Worm (Caenorhabditis elegans) whole organism, L2 larva: ENCODE data around the gene clec-229.

Source experiments
- F13H6.1 ChIP-seq: sonication (generic microtip); optimal IDR thresholded peaks from 2 replicates; lab custom pipeline; 2016; ENCODE audit warnings: missing genetic modification characterization, missing compliant biosample characterization
- R02D3.7 ChIP-seq: fragments of 150-350 bp; optimal IDR thresholded peaks from 2 replicates; lab custom pipeline; 2014; ENCODE audit warnings: missing biosample characterization, missing genetic modification characterization
- Y55F3AM.14 ChIP-seq: fragments of 200-800 bp; sonication (Bioruptor generic); optimal IDR thresholded peaks from 2 replicates; lab custom pipeline; 2018; ENCODE audit warnings: mild to moderate bottlenecking, missing genetic modification characterization, missing compliant biosample characterization
- ZK546.5 ChIP-seq: sonication (generic microtip); optimal IDR thresholded peaks from 2 replicates; lab custom pipeline; 2017; ENCODE audit warnings: missing biosample characterization, missing genetic modification characterization
- alr-1 ChIP-seq: fragments of 150-350 bp; optimal IDR thresholded peaks from 2 replicates; lab custom pipeline; 2014; ENCODE audit warnings: missing biosample characterization, missing genetic modification characterization
- aly-2 ChIP-seq: fragments of 150-350 bp; optimal IDR thresholded peaks from 2 replicates; lab custom pipeline; 2014; ENCODE audit warnings: missing biosample characterization, missing genetic modification characterization
- blmp-1 ChIP-seq: sonication (generic microtip); optimal IDR thresholded peaks from 2 replicates; lab custom pipeline; 2017; ENCODE audit warnings: missing genetic modification characterization, mild to moderate bottlenecking, missing compliant biosample characterization, antibody characterized with exemption, moderate library complexity; ENCODE audit not compliant: insufficient read depth
- ceh-82 ChIP-seq: fragments of 150-350 bp; optimal IDR thresholded peaks from 2 replicates; lab custom pipeline; 2014; ENCODE audit warnings: missing biosample characterization, missing genetic modification characterization
- egl-27 ChIP-seq: sonication (generic microtip); optimal IDR thresholded peaks from 3 replicates; lab custom pipeline; 2017; ENCODE audit warnings: missing biosample characterization, missing genetic modification reagents, missing genetic modification characterization
- elt-1 ChIP-seq: fragments of 150-350 bp; optimal IDR thresholded peaks from 2 replicates; lab custom pipeline; 2014; ENCODE audit warnings: missing biosample characterization, missing genetic modification characterization
- elt-3 ChIP-seq: sonication (generic microtip); optimal IDR thresholded peaks from 2 replicates; lab custom pipeline; 2017; ENCODE audit warnings: missing biosample characterization, missing genetic modification characterization
- fos-1 ChIP-seq: fragments of 150-350 bp; optimal IDR thresholded peaks from 2 replicates; lab custom pipeline; 2014; ENCODE audit warnings: missing biosample characterization, missing genetic modification characterization
- gmeb-1 ChIP-seq: fragments of 150-350 bp; optimal IDR thresholded peaks from 2 replicates; lab custom pipeline; 2014; ENCODE audit warnings: missing biosample characterization, missing genetic modification characterization
- lin-11 ChIP-seq: fragments of 150-350 bp; sonication (generic microtip); optimal IDR thresholded peaks from 2 replicates; lab custom pipeline; 2014; ENCODE audit warnings: missing biosample characterization, missing genetic modification characterization, inconsistent platforms, mixed read lengths
- lin-13 ChIP-seq: fragments of 150-350 bp; optimal IDR thresholded peaks from 2 replicates; lab custom pipeline; 2014; ENCODE audit warnings: missing biosample characterization, missing genetic modification reagents, missing genetic modification characterization
- lsy-2 ChIP-seq, 2 experiments: fragments of 150-350 bp in 1 of 2; sonication (generic microtip) in 1 of 2; optimal IDR thresholded peaks; 2 replicates each; lab custom pipeline; 2014 to 2017; ENCODE audit warnings: missing biosample characterization in 2 of 2, missing genetic modification characterization in 2 of 2
- mab-5 ChIP-seq: fragments of 150-350 bp; optimal IDR thresholded peaks from 2 replicates; lab custom pipeline; 2014; ENCODE audit warnings: missing biosample characterization, missing genetic modification characterization
- mbf-1 ChIP-seq: sonication (generic microtip); optimal IDR thresholded peaks from 2 replicates; lab custom pipeline; 2017; ENCODE audit warnings: missing biosample characterization, missing genetic modification characterization
- nhr-10 ChIP-seq: sonication (generic microtip); optimal IDR thresholded peaks from 2 replicates; lab custom pipeline; 2017; ENCODE audit warnings: missing biosample characterization, missing genetic modification characterization
- nhr-11 ChIP-seq: fragments of 150-350 bp; optimal IDR thresholded peaks from 2 replicates; lab custom pipeline; 2014; ENCODE audit warnings: missing biosample characterization, missing genetic modification characterization
- nhr-129 ChIP-seq: fragments of 150-350 bp; optimal IDR thresholded peaks from 2 replicates; lab custom pipeline; 2014; ENCODE audit warnings: missing biosample characterization, missing genetic modification characterization
- nhr-21 ChIP-seq: fragments of 150-350 bp; optimal IDR thresholded peaks from 2 replicates; lab custom pipeline; 2014; ENCODE audit warnings: missing biosample characterization, missing genetic modification characterization
- nhr-23 ChIP-seq: fragments of 150-350 bp; optimal IDR thresholded peaks from 2 replicates; lab custom pipeline; 2014; ENCODE audit warnings: missing biosample characterization, missing genetic modification reagents, missing genetic modification characterization
- nhr-237 ChIP-seq: fragments of 150-350 bp; optimal IDR thresholded peaks from 2 replicates; lab custom pipeline; 2014; ENCODE audit warnings: missing biosample characterization, missing genetic modification characterization
- nhr-25 ChIP-seq: fragments of 150-350 bp; sonication (generic microtip); optimal IDR thresholded peaks from 3 replicates; lab custom pipeline; 2014; ENCODE audit warnings: missing biosample characterization, missing genetic modification characterization
- nhr-6 ChIP-seq: fragments of 150-350 bp; optimal IDR thresholded peaks from 2 replicates; lab custom pipeline; 2014; ENCODE audit warnings: missing biosample characterization, missing genetic modification characterization
- nhr-77 ChIP-seq: fragments of 150-350 bp; optimal IDR thresholded peaks from 2 replicates; lab custom pipeline; 2014; ENCODE audit warnings: missing biosample characterization, missing genetic modification characterization
- peb-1 ChIP-seq: fragments of 150-350 bp; optimal IDR thresholded peaks from 2 replicates; lab custom pipeline; 2014; ENCODE audit warnings: missing biosample characterization, missing genetic modification characterization
- sem-4 ChIP-seq: fragments of 150-350 bp; optimal IDR thresholded peaks from 2 replicates; lab custom pipeline; 2014; ENCODE audit warnings: missing biosample characterization, missing genetic modification reagents, missing genetic modification characterization
- skn-1 ChIP-seq: sonication (generic microtip); optimal IDR thresholded peaks from 2 replicates; lab custom pipeline; 2017; ENCODE audit warnings: missing biosample characterization, missing genetic modification characterization
- sma-3 ChIP-seq: sonication (generic microtip); optimal IDR thresholded peaks from 2 replicates; lab custom pipeline; 2016; ENCODE audit warnings: missing genetic modification reagents, missing genetic modification characterization, missing compliant biosample characterization
- sma-9 ChIP-seq, 2 experiments: fragments of 150-350 bp in 1 of 2; sonication (generic microtip) in 1 of 2; optimal IDR thresholded peaks; 2 replicates each; lab custom pipeline; 2014 to 2016; ENCODE audit warnings: missing genetic modification characterization in 2 of 2, mild to moderate bottlenecking in 1 of 2, missing biosample characterization in 1 of 2, missing compliant biosample characterization in 1 of 2, missing genetic modification reagents in 1 of 2, moderate library complexity in 1 of 2
- snpc-4 ChIP-seq: fragments of 150-350 bp; optimal IDR thresholded peaks from 2 replicates; lab custom pipeline; 2014; ENCODE audit warnings: missing biosample characterization, missing genetic modification characterization
- unc-39 ChIP-seq: fragments of 150-350 bp; optimal IDR thresholded peaks from 2 replicates; lab custom pipeline; 2014; ENCODE audit warnings: missing biosample characterization, missing genetic modification characterization
- unc-55 ChIP-seq: fragments of 150-350 bp; sonication (generic microtip); optimal IDR thresholded peaks from 3 replicates; lab custom pipeline; 2014; ENCODE audit warnings: missing biosample characterization, missing genetic modification reagents, missing genetic modification characterization
- zag-1 ChIP-seq: fragments of 150-350 bp; optimal IDR thresholded peaks from 2 replicates; lab custom pipeline; 2014; ENCODE audit warnings: missing biosample characterization, missing genetic modification characterization
- ztf-1 ChIP-seq: fragments of 200-800 bp; sonication (Bioruptor generic); conservative IDR thresholded peaks from 2 replicates; pipeline ENCODE4 v1.3.6; 2022; ENCODE audit warnings: missing genetic modification characterization, missing compliant biosample characterization
- ztf-11 ChIP-seq: sonication (generic microtip); optimal IDR thresholded peaks from 2 replicates; lab custom pipeline; 2017; ENCODE audit warnings: missing biosample characterization, missing genetic modification characterization

The clec-229 gene

DNA sequence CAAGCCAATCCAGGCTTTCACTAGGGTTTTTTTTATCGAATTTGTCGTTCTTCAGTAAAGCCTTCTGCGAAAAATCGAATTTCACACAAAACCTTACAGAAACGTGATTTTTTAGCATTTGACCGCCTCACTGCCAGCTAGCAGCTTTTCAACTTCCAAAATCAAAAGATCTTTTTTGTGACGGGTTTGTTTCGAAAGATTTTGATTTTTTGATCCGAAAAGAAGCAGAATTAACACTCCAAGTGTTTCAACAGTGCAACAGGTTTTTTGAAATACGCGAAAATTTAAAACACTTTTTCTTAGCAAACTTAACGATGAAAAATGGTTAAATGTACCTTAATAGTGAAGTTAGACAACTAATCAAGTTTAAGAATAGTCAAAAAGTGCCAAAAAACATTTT, at the start of gene clec-229:
Gene clec-229, minus strand, starts transcription at position 101 of the 400 bp plus-strand sequence.
- TF ChIP-seq ceh-82 (no peak), sem-4 (tag; lab: Kevin White, UChicago) (no peak), F13H6.1 (tag; lab: Kevin White, UChicago) (no peak), egl-27 (tag; lab: Kevin White, UChicago) (no peak), alr-1 (tag; lab: Kevin White, UChicago) (no peak), sma-9 (GFP tag; optimal IDR thresholded peaks at IDR 0.05; lab: Kevin White, UChicago) (no peak), sma-9 (tag; optimal IDR thresholded peaks at IDR 0.05; lab: Kevin White, UChicago) (no peak), elt-3 (tag; lab: Kevin White, UChicago) (no peak), elt-1 (tag; lab: Kevin White, UChicago) (no peak), unc-55 (no peak), nhr-129 (tag; lab: Kevin White, UChicago) (no peak), skn-1 (tag; lab: Kevin White, UChicago) (no peak), nhr-10 (tag; lab: Kevin White, UChicago) (no peak), sma-3 (GFP tag; lab: Kevin White, UChicago) (no peak)

ce11 chrV:15388820-15389384, 47.6 kb upstream of the clec-229 start, which contains the start of gene srh-170:
Gene srh-170 (minus strand): TSS chrV:15388870.
- no peak for TF ChIP-seq ZK546.5 (tag; lab: Kevin White, UChicago)
- no peak for TF ChIP-seq R02D3.7 (tag; lab: Kevin White, UChicago)
- no peak for TF ChIP-seq Y55F3AM.14
- TF ChIP-seq unc-55, result no peak
- TF ChIP-seq ztf-1 (GFP tag; lab: Robert Waterston, UW), result no peak
- no peak for TF ChIP-seq mab-5 (tag; lab: Kevin White, UChicago)
- no peak for TF ChIP-seq nhr-21 (tag; lab: Kevin White, UChicago)
- no peak for TF ChIP-seq peb-1 (tag; lab: Kevin White, UChicago)
- no peak for TF ChIP-seq nhr-25
- TF ChIP-seq fos-1, result no peak

DNA sequence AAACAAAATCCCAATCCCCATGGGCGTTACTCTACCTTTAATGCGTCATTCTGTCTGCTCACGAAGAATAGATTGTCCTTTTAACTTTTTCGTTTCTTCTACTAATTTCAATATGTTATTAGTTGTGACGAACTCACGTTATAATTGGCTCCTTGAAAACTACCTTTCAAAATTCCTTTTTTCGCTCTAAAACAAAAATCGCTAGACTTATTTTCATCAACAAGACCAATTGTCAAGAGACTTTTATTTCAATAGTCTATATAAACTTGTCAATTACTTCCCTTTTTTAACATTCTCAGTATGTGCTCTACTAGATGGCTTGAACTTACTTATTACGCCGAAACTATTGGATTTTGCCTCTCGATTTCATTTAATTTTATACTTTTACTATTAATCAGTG, 43.4 kb upstream of the clec-229 start, which contains the start of gene str-102:
Gene str-102, plus strand, starts transcription at position 301 of the 400 bp plus-strand sequence.
- no peak for TF ChIP-seq nhr-11 (tag; lab: Kevin White, UChicago)
- TF ChIP-seq zag-1 (tag; lab: Kevin White, UChicago), result no peak
- TF ChIP-seq mbf-1 (tag; lab: Kevin White, UChicago), result no peak
- no peak for TF ChIP-seq elt-3 (tag; lab: Kevin White, UChicago)
- TF ChIP-seq unc-39, result no peak
- no peak for TF ChIP-seq nhr-23
- no peak for TF ChIP-seq R02D3.7 (tag; lab: Kevin White, UChicago)
- TF ChIP-seq ztf-1 (GFP tag; lab: Robert Waterston, UW), result no peak
- no peak for TF ChIP-seq blmp-1 (tag; lab: Kevin White, UChicago)
- TF ChIP-seq peb-1 (tag; lab: Kevin White, UChicago), result no peak
- no peak for TF ChIP-seq unc-55

- TF ChIP-seq unc-39 (no peak), gmeb-1 (tag; lab: Kevin White, UChicago) (no peak), nhr-10 (tag; lab: Kevin White, UChicago) (no peak), Y55F3AM.14 (no peak), nhr-77 (tag; lab: Kevin White, UChicago) (no peak)
- TF ChIP-seq, all 48 proteins: peak for 0
Observed at ce11 chrV:15383739-15384138, 42.4 kb upstream of the clec-229 start, which contains the start of gene str-88. Gene str-88 (minus strand): TSS chrV:15383839.

- TF ChIP-seq fos-1 (peak; percentile 1), ztf-11 (tag; lab: Kevin White, UChicago) (no peak), zag-1 (tag; lab: Kevin White, UChicago) (no peak), mbf-1 (tag; lab: Kevin White, UChicago) (no peak), nhr-77 (tag; lab: Kevin White, UChicago) (no peak)
Observed at ce11 chrV:15380857-15381256, 39.6 kb upstream of the clec-229 start, which contains the start of gene dhs-23. Gene dhs-23 (plus strand): TSS chrV:15381219.

ce11 chrV:15379817-15380216, 38.5 kb upstream of the clec-229 start, which contains the start of gene srh-251:
Gene srh-251 (minus strand): TSS chrV:15379917.
- TF ChIP-seq nhr-6 (tag; lab: Kevin White, UChicago), result no peak
- TF ChIP-seq nhr-237 (tag; lab: Kevin White, UChicago), result no peak
- no peak for TF ChIP-seq snpc-4 (tag; lab: Kevin White, UChicago)
- no peak for TF ChIP-seq ceh-82
- TF ChIP-seq blmp-1 (tag; lab: Kevin White, UChicago), result no peak
- no peak for TF ChIP-seq unc-39
- no peak for TF ChIP-seq nhr-11 (tag; lab: Kevin White, UChicago)
- no peak for TF ChIP-seq F13H6.1 (tag; lab: Kevin White, UChicago)
- no peak for TF ChIP-seq peb-1 (tag; lab: Kevin White, UChicago)
- TF ChIP-seq mab-5 (tag; lab: Kevin White, UChicago), result no peak
- no peak for TF ChIP-seq lsy-2 (tag; optimal IDR thresholded peaks at IDR 0.05; lab: Kevin White, UChicago)
- TF ChIP-seq gmeb-1 (tag; lab: Kevin White, UChicago), result no peak
- TF ChIP-seq nhr-23, result no peak
- no peak for TF ChIP-seq aly-2
- TF ChIP-seq lin-13 (GFP tag; lab: Kevin White, UChicago), result no peak
- TF ChIP-seq lin-11 (tag; lab: Kevin White, UChicago), result no peak
- TF ChIP-seq skn-1 (tag; lab: Kevin White, UChicago), result no peak
- no peak for TF ChIP-seq ztf-1 (GFP tag; lab: Robert Waterston, UW)
